Worm (Caenorhabditis elegans) whole organism, mixed stage, embryonic: ENCODE results near the gene srb-5.

Source experiments
- M03D4.4 ChIP-seq: sonication (generic microtip); optimal IDR thresholded peaks from 2 replicates; lab custom pipeline; 2017; ENCODE audit warnings: mild to moderate bottlenecking, missing genetic modification characterization, missing compliant biosample characterization
- blmp-1 ChIP-seq: fragments of 150-350 bp; optimal IDR thresholded peaks from 2 replicates; lab custom pipeline; 2014; ENCODE audit warnings: missing biosample characterization, missing genetic modification characterization
- ceh-39 ChIP-seq: fragments of 150-350 bp; optimal IDR thresholded peaks from 2 replicates; lab custom pipeline; 2014; ENCODE audit warnings: missing biosample characterization, missing genetic modification characterization
- ceh-43 ChIP-seq: fragments of 200-800 bp; sonication (Bioruptor generic); optimal IDR thresholded peaks from 2 replicates; lab custom pipeline; 2018; ENCODE audit warnings: mild to moderate bottlenecking, missing genetic modification characterization, moderate library complexity, missing compliant biosample characterization
- ceh-83 ChIP-seq: fragments of 200-800 bp; sonication (Bioruptor generic); optimal IDR thresholded peaks from 2 replicates; lab custom pipeline; 2018; ENCODE audit warnings: mild to moderate bottlenecking, missing genetic modification characterization, missing compliant biosample characterization
- ces-1 ChIP-seq: fragments of 150-350 bp; optimal IDR thresholded peaks from 2 replicates; lab custom pipeline; 2014; ENCODE audit warnings: missing biosample characterization, missing genetic modification reagents, missing genetic modification characterization
- cnd-1 ChIP-seq: fragments of 200-800 bp; sonication (Bioruptor generic); optimal IDR thresholded peaks from 2 replicates; lab custom pipeline; 2018; ENCODE audit warnings: mild to moderate bottlenecking, missing genetic modification characterization, missing compliant biosample characterization
- elt-1 ChIP-seq: sonication (generic microtip); optimal IDR thresholded peaks from 2 replicates; lab custom pipeline; 2017; ENCODE audit warnings: missing genetic modification characterization, mild to moderate bottlenecking, missing compliant biosample characterization, antibody characterized with exemption, moderate library complexity, borderline replicate concordance; ENCODE audit not compliant: insufficient read depth
- elt-3 ChIP-seq: fragments of 150-350 bp; optimal IDR thresholded peaks from 2 replicates; lab custom pipeline; 2014; ENCODE audit warnings: missing biosample characterization, missing genetic modification characterization
- flh-1 ChIP-seq: fragments of 200-800 bp; sonication (Bioruptor generic); optimal IDR thresholded peaks from 2 replicates; lab custom pipeline; 2018; ENCODE audit warnings: mild to moderate bottlenecking, missing genetic modification characterization, moderate library complexity, missing compliant biosample characterization
- ham-2 ChIP-seq: fragments of 200-800 bp; sonication (Bioruptor generic); optimal IDR thresholded peaks from 2 replicates; lab custom pipeline; 2018; ENCODE audit warnings: mild to moderate bottlenecking, missing genetic modification characterization, missing compliant biosample characterization
- hlh-1 ChIP-seq: fragments of 150-350 bp; optimal IDR thresholded peaks from 2 replicates; lab custom pipeline; 2014; ENCODE audit warnings: missing biosample characterization, missing genetic modification reagents, missing genetic modification characterization
- lin-13 ChIP-seq: fragments of 150-350 bp; optimal IDR thresholded peaks from 2 replicates; lab custom pipeline; 2014; ENCODE audit warnings: missing biosample characterization, missing genetic modification characterization
- lin-32 ChIP-seq: fragments of 200-800 bp; sonication (Bioruptor generic); optimal IDR thresholded peaks from 2 replicates; lab custom pipeline; 2018; ENCODE audit warnings: mild to moderate bottlenecking, missing genetic modification characterization, missing compliant biosample characterization
- lsy-2 ChIP-seq: fragments of 150-350 bp; optimal IDR thresholded peaks from 2 replicates; lab custom pipeline; 2014; ENCODE audit warnings: missing biosample characterization, missing genetic modification characterization
- mab-5 ChIP-seq: fragments of 150-350 bp; optimal IDR thresholded peaks from 2 replicates; lab custom pipeline; 2014; ENCODE audit warnings: missing biosample characterization, missing genetic modification characterization
- mls-2 ChIP-seq: sonication (generic microtip); optimal IDR thresholded peaks from 2 replicates; lab custom pipeline; 2016; ENCODE audit warnings: mild to moderate bottlenecking, missing genetic modification characterization, moderate library complexity, missing compliant biosample characterization
- nhr-2 ChIP-seq: fragments of 150-350 bp; optimal IDR thresholded peaks from 2 replicates; lab custom pipeline; 2014; ENCODE audit warnings: missing biosample characterization, missing genetic modification characterization
- nhr-237 ChIP-seq: fragments of 150-350 bp; optimal IDR thresholded peaks from 2 replicates; lab custom pipeline; 2014; ENCODE audit warnings: missing biosample characterization, missing genetic modification characterization
- nhr-28 ChIP-seq: fragments of 150-350 bp; optimal IDR thresholded peaks from 2 replicates; lab custom pipeline; 2014; ENCODE audit warnings: missing biosample characterization, missing genetic modification characterization
- nhr-76 ChIP-seq: sonication (generic microtip); optimal IDR thresholded peaks from 2 replicates; lab custom pipeline; 2017; ENCODE audit warnings: missing biosample characterization, missing genetic modification characterization
- pha-4 ChIP-seq: fragments of 150-350 bp; optimal IDR thresholded peaks from 2 replicates; lab custom pipeline; 2018; ENCODE audit warnings: missing biosample characterization, missing genetic modification reagents, missing genetic modification characterization
- sem-2 ChIP-seq: fragments of 200-800 bp; sonication (Bioruptor generic); optimal IDR thresholded peaks from 2 replicates; lab custom pipeline; 2018; ENCODE audit warnings: mild to moderate bottlenecking, missing genetic modification characterization, missing compliant biosample characterization
- sptf-1 ChIP-seq: sonication (generic microtip); optimal IDR thresholded peaks from 2 replicates; lab custom pipeline; 2017; ENCODE audit warnings: mild to moderate bottlenecking, missing genetic modification characterization, moderate library complexity, missing compliant biosample characterization
- tbx-8 ChIP-seq: fragments of 200-800 bp; sonication (Bioruptor generic); optimal IDR thresholded peaks from 2 replicates; lab custom pipeline; 2018; ENCODE audit warnings: mild to moderate bottlenecking, missing genetic modification characterization, moderate library complexity, missing compliant biosample characterization
- unc-120 ChIP-seq: sonication (generic microtip); optimal IDR thresholded peaks from 2 replicates; lab custom pipeline; 2017; ENCODE audit warnings: missing genetic modification characterization, missing compliant biosample characterization; ENCODE audit not compliant: poor library complexity, severe bottlenecking
- unc-39 ChIP-seq: fragments of 150-350 bp; optimal IDR thresholded peaks from 2 replicates; lab custom pipeline; 2014; ENCODE audit warnings: missing biosample characterization, missing genetic modification characterization
- unc-62 ChIP-seq: fragments of 150-350 bp; optimal IDR thresholded peaks from 2 replicates; lab custom pipeline; 2014; ENCODE audit warnings: missing biosample characterization, missing genetic modification reagents, missing genetic modification characterization
- zip-8 ChIP-seq: fragments of 150-350 bp; optimal IDR thresholded peaks from 2 replicates; lab custom pipeline; 2014; ENCODE audit warnings: missing biosample characterization, missing genetic modification characterization
- ztf-11 ChIP-seq: fragments of 150-350 bp; optimal IDR thresholded peaks from 2 replicates; lab custom pipeline; 2014; ENCODE audit warnings: missing biosample characterization, missing genetic modification characterization

Gene srb-5

DNA sequence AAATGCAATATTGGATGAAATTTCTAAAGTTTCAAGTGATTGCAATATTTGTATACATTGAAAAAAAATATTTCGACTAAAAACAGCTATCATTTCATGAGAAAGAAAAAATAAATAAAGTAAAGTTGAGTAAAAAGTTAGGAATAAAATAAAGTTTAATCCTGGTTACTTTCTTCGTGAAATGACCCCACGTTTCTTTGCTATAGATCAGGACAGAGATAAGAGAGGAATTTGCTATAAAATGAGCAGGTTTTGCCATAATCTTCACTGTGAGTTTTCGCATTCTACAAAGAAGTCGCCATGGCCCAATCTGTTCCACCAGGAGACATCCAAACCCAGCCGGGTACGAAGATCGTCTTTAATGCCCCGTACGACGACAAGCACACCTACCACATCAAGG is 30.9 kb upstream of the srb-5 start, which contains the start of gene msp-49:
Gene msp-49, plus strand, starts transcription at position 301 of the 400 bp plus-strand sequence.
- TF ChIP-seq lin-32 (GFP tag; lab: Kevin White, UChicago): no peak
- TF ChIP-seq sem-2 (GFP tag; lab: Kevin White, UChicago): no peak
- no peak for TF ChIP-seq ham-2
- no peak for TF ChIP-seq mab-5 (tag; lab: Kevin White, UChicago)
- TF ChIP-seq lsy-2 (tag; lab: Kevin White, UChicago): no peak
- no peak for TF ChIP-seq nhr-237 (tag; lab: Kevin White, UChicago)
- TF ChIP-seq ceh-83 (GFP tag; lab: Kevin White, UChicago): no peak
- no peak for TF ChIP-seq unc-120 (tag; lab: Kevin White, UChicago)
- no peak for TF ChIP-seq flh-1 (GFP tag; lab: Kevin White, UChicago)
- TF ChIP-seq elt-1 (tag; lab: Kevin White, UChicago): no peak
- TF ChIP-seq sptf-1 (tag; lab: Kevin White, UChicago): no peak
- TF ChIP-seq hlh-1: no peak

DNA sequence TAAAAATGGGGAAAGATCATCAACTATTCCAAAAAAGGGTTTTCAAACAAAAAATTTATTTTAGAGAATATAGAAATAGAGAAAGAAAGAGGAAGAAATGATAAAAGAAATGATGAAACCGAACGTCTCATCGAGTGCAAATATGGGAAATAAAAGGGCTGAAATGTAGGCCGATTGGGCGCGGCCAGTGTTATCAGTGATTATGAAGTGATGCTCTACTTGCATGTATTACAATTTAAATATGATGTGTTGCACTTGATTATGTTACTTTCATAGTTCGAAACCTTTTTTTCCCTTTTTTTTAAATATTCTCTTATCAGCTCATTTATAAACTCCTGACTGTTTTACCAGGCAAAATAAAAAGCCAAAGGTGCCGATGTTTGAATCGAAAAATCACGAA is 28.6 kb upstream of the srb-5 start:
- TF ChIP-seq nhr-237 (tag; lab: Kevin White, UChicago): no peak
- no peak for TF ChIP-seq zip-8
- TF ChIP-seq, all 35 proteins: peak for 0

ce11 chrII:5187934-5188333 is 24.8 kb upstream of the srb-5 start:
- no peak for TF ChIP-seq unc-62 (GFP tag; lab: Kevin White, UChicago)
- TF ChIP-seq pha-4 (tag; lab: Kevin White, UChicago): no peak
- no peak for TF ChIP-seq nhr-2 (tag; lab: Kevin White, UChicago)
- no peak for TF ChIP-seq elt-3 (tag; lab: Kevin White, UChicago)
- TF ChIP-seq ces-1: no peak
- no peak for TF ChIP-seq lin-13 (tag; lab: Kevin White, UChicago)
- TF ChIP-seq tbx-8 (GFP tag; lab: Kevin White, UChicago): no peak
- no peak for TF ChIP-seq mls-2
- no peak for TF ChIP-seq M03D4.4 (tag; lab: Kevin White, UChicago)
- no peak for TF ChIP-seq elt-1 (tag; lab: Kevin White, UChicago)
- no peak for TF ChIP-seq ceh-43
- no peak for TF ChIP-seq ztf-11 (tag; lab: Kevin White, UChicago)

DNA sequence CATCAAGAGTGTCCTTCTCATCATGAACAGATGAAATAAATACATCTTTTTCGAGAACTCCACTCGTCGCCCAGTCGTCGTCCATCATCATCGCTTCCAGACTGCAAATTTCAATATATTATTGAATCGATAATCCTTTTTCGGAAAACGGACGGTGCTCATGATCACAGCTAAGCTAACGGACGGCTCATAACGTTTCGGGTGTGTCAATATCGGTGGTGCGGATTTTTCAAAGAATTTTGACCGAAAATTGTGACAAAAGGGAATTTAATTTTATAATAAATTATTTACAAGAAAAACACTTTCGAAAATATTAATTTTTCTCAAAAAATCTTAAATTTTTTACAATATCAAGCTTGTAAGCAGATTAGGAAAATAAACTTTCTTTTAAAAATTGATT is 24.3 kb upstream of the srb-5 start, which contains the start of gene crh-2:
Gene crh-2, minus strand, starts transcription at position 101 of the 400 bp plus-strand sequence.
- TF ChIP-seq nhr-28 (tag; lab: Kevin White, UChicago) (no peak), cnd-1 (tag; lab: Kevin White, UChicago) (no peak), ceh-39 (no peak), flh-1 (GFP tag; lab: Kevin White, UChicago) (no peak)

DNA sequence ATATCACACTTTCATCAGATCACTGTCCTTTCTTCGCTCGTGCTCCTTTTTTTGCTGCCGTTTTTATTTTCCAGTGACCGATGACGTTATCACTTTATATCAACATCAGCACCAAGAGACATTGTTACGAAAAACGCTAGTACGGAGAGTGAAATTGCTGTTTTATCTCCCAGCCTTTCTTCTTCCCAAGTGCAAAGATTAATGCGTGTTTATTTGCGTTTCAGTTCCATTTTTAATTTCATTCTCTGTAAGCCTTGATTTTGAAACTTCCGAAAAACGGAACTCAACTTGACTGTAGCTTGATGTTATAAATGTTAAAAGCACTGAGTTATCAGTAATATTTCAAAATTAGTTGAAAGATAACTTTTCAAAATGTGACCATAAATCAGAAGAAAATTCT is 23.7 kb upstream of the srb-5 start:
- TF ChIP-seq tbx-8 (GFP tag; lab: Kevin White, UChicago): no peak
- TF ChIP-seq nhr-76 (tag; lab: Kevin White, UChicago): no peak
- no peak for TF ChIP-seq flh-1 (GFP tag; lab: Kevin White, UChicago)

DNA sequence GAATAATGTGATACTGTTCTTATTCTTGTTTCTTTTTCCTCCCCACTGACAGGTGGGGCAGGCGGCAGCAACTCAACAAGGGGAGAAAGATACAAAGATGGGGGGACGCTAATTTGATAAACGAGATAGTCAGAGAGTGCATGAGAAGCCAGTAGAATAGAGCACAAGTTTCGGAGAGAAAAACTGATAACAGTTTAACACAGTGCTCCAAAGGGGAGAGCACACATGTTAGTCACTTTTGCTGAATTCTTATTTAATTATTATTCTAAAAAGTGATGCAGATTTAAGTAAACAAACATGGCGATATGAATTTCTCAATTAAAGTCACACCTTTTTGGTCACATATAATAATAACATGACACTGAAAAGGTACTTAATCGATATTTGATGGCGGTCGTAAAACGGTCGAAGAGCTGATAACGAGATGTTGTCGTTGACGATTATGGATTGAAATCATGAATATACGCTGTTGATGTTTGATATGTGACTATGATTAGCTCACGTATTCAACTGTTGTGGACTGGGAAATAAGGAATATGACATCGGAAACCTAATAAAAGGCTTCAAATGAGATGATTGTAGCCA is 22.9 kb upstream of the srb-5 start:
- TF ChIP-seq blmp-1 (tag; lab: Kevin White, UChicago) (no peak), tbx-8 (GFP tag; lab: Kevin White, UChicago) (no peak), lin-13 (tag; lab: Kevin White, UChicago) (no peak), hlh-1 (no peak), ztf-11 (tag; lab: Kevin White, UChicago) (no peak), unc-39 (tag; lab: Kevin White, UChicago) (no peak), nhr-2 (tag; lab: Kevin White, UChicago) (no peak), sptf-1 (tag; lab: Kevin White, UChicago) (no peak), nhr-76 (tag; lab: Kevin White, UChicago) (no peak), mls-2 (no peak), ceh-43 (no peak), elt-3 (tag; lab: Kevin White, UChicago) (no peak)
